Worm (Caenorhabditis elegans) whole organism, L2 larva: ENCODE measurements around the gene K01A6.7.

ENCODE experiments used
- C34F6.9 ChIP-seq: fragments of 150-350 bp; optimal IDR thresholded peaks from 2 replicates; lab custom pipeline; 2014; ENCODE audit warnings: missing biosample characterization, missing genetic modification characterization
- F13H6.1 ChIP-seq: sonication (generic microtip); optimal IDR thresholded peaks from 2 replicates; lab custom pipeline; 2016; ENCODE audit warnings: missing genetic modification characterization, missing compliant biosample characterization
- R02D3.7 ChIP-seq: fragments of 150-350 bp; optimal IDR thresholded peaks from 2 replicates; lab custom pipeline; 2014; ENCODE audit warnings: missing biosample characterization, missing genetic modification characterization
- Y55F3AM.14 ChIP-seq: fragments of 200-800 bp; sonication (Bioruptor generic); optimal IDR thresholded peaks from 2 replicates; lab custom pipeline; 2018; ENCODE audit warnings: mild to moderate bottlenecking, missing genetic modification characterization, missing compliant biosample characterization
- alr-1 ChIP-seq: fragments of 150-350 bp; optimal IDR thresholded peaks from 2 replicates; lab custom pipeline; 2014; ENCODE audit warnings: missing biosample characterization, missing genetic modification characterization
- blmp-1 ChIP-seq: sonication (generic microtip); optimal IDR thresholded peaks from 2 replicates; lab custom pipeline; 2017; ENCODE audit warnings: missing genetic modification characterization, mild to moderate bottlenecking, missing compliant biosample characterization, antibody characterized with exemption, moderate library complexity; ENCODE audit not compliant: insufficient read depth
- ceh-16 ChIP-seq: fragments of 150-350 bp; optimal IDR thresholded peaks from 2 replicates; lab custom pipeline; 2014; ENCODE audit warnings: missing biosample characterization, missing genetic modification characterization
- crh-2 ChIP-seq: sonication (generic microtip); optimal IDR thresholded peaks from 2 replicates; lab custom pipeline; 2017; ENCODE audit warnings: missing biosample characterization, missing genetic modification characterization
- egl-27 ChIP-seq: sonication (generic microtip); optimal IDR thresholded peaks from 3 replicates; lab custom pipeline; 2017; ENCODE audit warnings: missing biosample characterization, missing genetic modification reagents, missing genetic modification characterization
- elt-1 ChIP-seq: fragments of 150-350 bp; optimal IDR thresholded peaks from 2 replicates; lab custom pipeline; 2014; ENCODE audit warnings: missing biosample characterization, missing genetic modification characterization
- elt-3 ChIP-seq: sonication (generic microtip); optimal IDR thresholded peaks from 2 replicates; lab custom pipeline; 2017; ENCODE audit warnings: missing biosample characterization, missing genetic modification characterization
- fos-1 ChIP-seq: fragments of 150-350 bp; optimal IDR thresholded peaks from 2 replicates; lab custom pipeline; 2014; ENCODE audit warnings: missing biosample characterization, missing genetic modification characterization
- lin-11 ChIP-seq: fragments of 150-350 bp; sonication (generic microtip); optimal IDR thresholded peaks from 2 replicates; lab custom pipeline; 2014; ENCODE audit warnings: missing biosample characterization, missing genetic modification characterization, inconsistent platforms, mixed read lengths
- lin-13 ChIP-seq: fragments of 150-350 bp; optimal IDR thresholded peaks from 2 replicates; lab custom pipeline; 2014; ENCODE audit warnings: missing biosample characterization, missing genetic modification reagents, missing genetic modification characterization
- lin-39 ChIP-seq: fragments of 150-350 bp; optimal IDR thresholded peaks from 2 replicates; lab custom pipeline; 2014; ENCODE audit warnings: missing biosample characterization, missing genetic modification reagents, missing genetic modification characterization
- lsy-2 ChIP-seq, 2 experiments: fragments of 150-350 bp in 1 of 2; sonication (generic microtip) in 1 of 2; optimal IDR thresholded peaks; 2 replicates each; lab custom pipeline; 2014 to 2017; ENCODE audit warnings: missing biosample characterization in 2 of 2, missing genetic modification characterization in 2 of 2
- mab-5 ChIP-seq: fragments of 150-350 bp; optimal IDR thresholded peaks from 2 replicates; lab custom pipeline; 2014; ENCODE audit warnings: missing biosample characterization, missing genetic modification characterization
- mdl-1 ChIP-seq, 2 experiments: fragments of 150-350 bp in 1 of 2; sonication (generic microtip) in 1 of 2; optimal IDR thresholded peaks; 2 replicates each; lab custom pipeline; 2017; ENCODE audit warnings: missing biosample characterization in 2 of 2, missing genetic modification characterization in 2 of 2
- nhr-10 ChIP-seq: sonication (generic microtip); optimal IDR thresholded peaks from 2 replicates; lab custom pipeline; 2017; ENCODE audit warnings: missing biosample characterization, missing genetic modification characterization
- nhr-11 ChIP-seq: fragments of 150-350 bp; optimal IDR thresholded peaks from 2 replicates; lab custom pipeline; 2014; ENCODE audit warnings: missing biosample characterization, missing genetic modification characterization
- nhr-12 ChIP-seq: fragments of 150-350 bp; optimal IDR thresholded peaks from 2 replicates; lab custom pipeline; 2014; ENCODE audit warnings: missing biosample characterization, missing genetic modification characterization
- nhr-21 ChIP-seq: fragments of 150-350 bp; optimal IDR thresholded peaks from 2 replicates; lab custom pipeline; 2014; ENCODE audit warnings: missing biosample characterization, missing genetic modification characterization
- nhr-23 ChIP-seq: fragments of 150-350 bp; optimal IDR thresholded peaks from 2 replicates; lab custom pipeline; 2014; ENCODE audit warnings: missing biosample characterization, missing genetic modification reagents, missing genetic modification characterization
- nhr-237 ChIP-seq: fragments of 150-350 bp; optimal IDR thresholded peaks from 2 replicates; lab custom pipeline; 2014; ENCODE audit warnings: missing biosample characterization, missing genetic modification characterization
- nhr-25 ChIP-seq: fragments of 150-350 bp; sonication (generic microtip); optimal IDR thresholded peaks from 3 replicates; lab custom pipeline; 2014; ENCODE audit warnings: missing biosample characterization, missing genetic modification characterization
- nhr-6 ChIP-seq: fragments of 150-350 bp; optimal IDR thresholded peaks from 2 replicates; lab custom pipeline; 2014; ENCODE audit warnings: missing biosample characterization, missing genetic modification characterization
- peb-1 ChIP-seq: fragments of 150-350 bp; optimal IDR thresholded peaks from 2 replicates; lab custom pipeline; 2014; ENCODE audit warnings: missing biosample characterization, missing genetic modification characterization
- skn-1 ChIP-seq: sonication (generic microtip); optimal IDR thresholded peaks from 2 replicates; lab custom pipeline; 2017; ENCODE audit warnings: missing biosample characterization, missing genetic modification characterization
- sma-3 ChIP-seq: sonication (generic microtip); optimal IDR thresholded peaks from 2 replicates; lab custom pipeline; 2016; ENCODE audit warnings: missing genetic modification reagents, missing genetic modification characterization, missing compliant biosample characterization
- sma-9 ChIP-seq, 2 experiments: fragments of 150-350 bp in 1 of 2; sonication (generic microtip) in 1 of 2; optimal IDR thresholded peaks; 2 replicates each; lab custom pipeline; 2014 to 2016; ENCODE audit warnings: missing genetic modification characterization in 2 of 2, mild to moderate bottlenecking in 1 of 2, missing biosample characterization in 1 of 2, missing compliant biosample characterization in 1 of 2, missing genetic modification reagents in 1 of 2, moderate library complexity in 1 of 2
- unc-55 ChIP-seq: fragments of 150-350 bp; sonication (generic microtip); optimal IDR thresholded peaks from 3 replicates; lab custom pipeline; 2014; ENCODE audit warnings: missing biosample characterization, missing genetic modification reagents, missing genetic modification characterization
- zag-1 ChIP-seq: fragments of 150-350 bp; optimal IDR thresholded peaks from 2 replicates; lab custom pipeline; 2014; ENCODE audit warnings: missing biosample characterization, missing genetic modification characterization

The K01A6.7 gene

ce11 chrIV:11738092-11738617, at the start of gene K01A6.7:
Gene K01A6.7 (minus strand): TSS chrIV:11738567.
- TF ChIP-seq C34F6.9 (tag; lab: Kevin White, UChicago), result no peak
- TF ChIP-seq sma-3 (GFP tag; lab: Kevin White, UChicago), result no peak
- TF ChIP-seq unc-55 (GFP tag; lab: Kevin White, UChicago), result no peak
- no peak for TF ChIP-seq R02D3.7 (tag; lab: Kevin White, UChicago)
- no peak for TF ChIP-seq egl-27 (tag; lab: Kevin White, UChicago)
- no peak for TF ChIP-seq elt-1 (tag; lab: Kevin White, UChicago)
- no peak for TF ChIP-seq nhr-25
- no peak for TF ChIP-seq lin-39 (tag; lab: Kevin White, UChicago)
- TF ChIP-seq lin-13 (GFP tag; lab: Kevin White, UChicago), result no peak
- no peak for TF ChIP-seq elt-3 (tag; lab: Kevin White, UChicago)
- TF ChIP-seq nhr-11 (tag; lab: Kevin White, UChicago), result no peak
- TF ChIP-seq lin-11 (tag; lab: Kevin White, UChicago), result no peak
- TF ChIP-seq nhr-12 (tag; lab: Kevin White, UChicago), result no peak
- TF ChIP-seq Y55F3AM.14 (GFP tag; lab: Kevin White, UChicago), result no peak
- no peak for TF ChIP-seq mab-5 (tag; lab: Kevin White, UChicago)
- no peak for TF ChIP-seq alr-1 (tag; lab: Kevin White, UChicago)
- no peak for TF ChIP-seq ceh-16 (tag; lab: Kevin White, UChicago)

- TF ChIP-seq lin-13 (GFP tag; lab: Kevin White, UChicago) (no peak), lin-39 (tag; lab: Kevin White, UChicago) (no peak), zag-1 (tag; lab: Kevin White, UChicago) (no peak), skn-1 (tag; lab: Kevin White, UChicago) (no peak), fos-1 (tag; lab: Kevin White, UChicago) (no peak), nhr-10 (tag; lab: Kevin White, UChicago) (no peak), egl-27 (tag; lab: Kevin White, UChicago) (no peak), mdl-1 (tag; optimal IDR thresholded peaks at IDR 0.05; lab: Kevin White, UChicago) (no peak), peb-1 (tag; lab: Kevin White, UChicago) (no peak), crh-2 (no peak), F13H6.1 (tag; lab: Kevin White, UChicago) (no peak), nhr-21 (no peak), lsy-2 (tag; optimal IDR thresholded peaks at IDR 0.05; lab: Kevin White, UChicago) (no peak), Y55F3AM.14 (GFP tag; lab: Kevin White, UChicago) (no peak)
Observed at ce11 chrIV:11787793-11788192, 49.4 kb upstream of the K01A6.7 start.

- no peak for TF ChIP-seq sma-9 (GFP tag; optimal IDR thresholded peaks at IDR 0.05; lab: Kevin White, UChicago)
- TF ChIP-seq sma-9 (tag; optimal IDR thresholded peaks at IDR 0.05; lab: Kevin White, UChicago), result no peak
- no peak for TF ChIP-seq peb-1 (tag; lab: Kevin White, UChicago)
- no peak for TF ChIP-seq alr-1 (tag; lab: Kevin White, UChicago)
- TF ChIP-seq blmp-1 (tag; lab: Kevin White, UChicago), result no peak
- no peak for TF ChIP-seq skn-1 (tag; lab: Kevin White, UChicago)
- TF ChIP-seq unc-55 (GFP tag; lab: Kevin White, UChicago), result peak; percentile 73
- no peak for TF ChIP-seq lin-39 (tag; lab: Kevin White, UChicago)
- peak in 1 of 2 experiments; percentile 8 for TF ChIP-seq lsy-2 (tag; optimal IDR thresholded peaks at IDR 0.05; lab: Kevin White, UChicago)
- no peak for TF ChIP-seq nhr-237 (tag; lab: Kevin White, UChicago)
Observed at ce11 chrIV:11785064-11785840, 46.9 kb upstream of the K01A6.7 start.

- TF ChIP-seq ceh-16 (tag; lab: Kevin White, UChicago), result no peak
- no peak for TF ChIP-seq peb-1 (tag; lab: Kevin White, UChicago)
- TF ChIP-seq nhr-23 (tag; lab: Kevin White, UChicago), result no peak
- no peak for TF ChIP-seq unc-55 (GFP tag; lab: Kevin White, UChicago)
- no peak for TF ChIP-seq nhr-10 (tag; lab: Kevin White, UChicago)
- TF ChIP-seq elt-3 (tag; lab: Kevin White, UChicago), result no peak
- no peak for TF ChIP-seq elt-1 (tag; lab: Kevin White, UChicago)
- no peak for TF ChIP-seq blmp-1 (tag; lab: Kevin White, UChicago)
- no peak for TF ChIP-seq nhr-6
- TF ChIP-seq nhr-12 (tag; lab: Kevin White, UChicago), result no peak
- TF ChIP-seq fos-1 (tag; lab: Kevin White, UChicago), result no peak
Observed at ce11 chrIV:11782846-11783245, 44.5 kb upstream of the K01A6.7 start.
